Fruit fly (Drosophila melanogaster): ENCODE measurements around the gene Mcm10.

Gene Mcm10

DNA sequence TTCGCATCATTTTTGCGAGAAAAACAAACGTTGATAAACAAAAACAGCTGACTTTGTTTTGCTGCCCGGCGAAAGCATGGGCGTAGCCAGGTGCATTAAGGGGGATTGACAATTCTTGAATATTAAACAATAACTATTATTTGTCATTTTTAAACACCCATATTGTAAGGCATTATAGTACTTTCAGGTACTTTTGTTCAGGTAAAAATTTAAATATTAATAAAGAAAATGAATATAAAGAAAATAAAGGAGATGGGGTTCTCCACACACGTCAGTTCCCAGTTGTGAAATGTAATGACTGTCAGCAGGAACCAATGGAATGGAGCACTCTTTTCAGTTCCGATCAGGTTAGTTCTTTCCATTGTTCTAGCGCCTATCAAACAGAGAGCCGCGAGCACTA, 21.2 kb upstream of the Mcm10 start, which contains the start of the genes Coq3 and Pld3 (continued):
- TF ChIP-seq Hr51 (GFP tag; optimal IDR thresholded peaks at IDR 0.05) (peak; percentile 69 to 82), CG6765 (GFP tag; optimal IDR thresholded peaks at IDR 0.05) (peak; percentile 66), Bteb2 (GFP tag; optimal IDR thresholded peaks at IDR 0.05) (peak; percentile 77), gem (tag; optimal IDR thresholded peaks at IDR 0.05) (peak; percentile 87), Hmx (GFP tag; optimal IDR thresholded peaks at IDR 0.05) (peak; percentile 65), gcm (GFP tag; optimal IDR thresholded peaks at IDR 0.05) (peak; percentile 67), nom (GFP tag; optimal IDR thresholded peaks at IDR 0.05) (peak; percentile 86), ase (GFP tag; IDR thresholded peaks at IDR 0.05) (peak; percentile 76; the same call in 2 of the 3 replicates), z (GFP tag; IDR thresholded peaks at IDR 0.05) (no peak), repo (GFP tag; optimal IDR thresholded peaks at IDR 0.05) (peak; percentile 49), CG10147 (GFP tag; optimal IDR thresholded peaks at IDR 0.05) (peak; percentile 76), crp (GFP tag; optimal IDR thresholded peaks at IDR 0.05) (peak; percentile 41 to 86), CG2199 (GFP tag; IDR thresholded peaks at IDR 0.05) (0 out of 3 replicates have a peak, but pooled peaks have one; percentile 38), CG10274 (GFP tag; optimal IDR thresholded peaks at IDR 0.05) (peak; percentile 37), tgo (GFP tag; IDR thresholded peaks at IDR 0.05) (peak; percentile 79), CG3163 (GFP tag; optimal IDR thresholded peaks at IDR 0.05) (peak; percentile 7), CG17361 (GFP tag; IDR thresholded peaks at IDR 0.05) (peak; percentile 87), bcd (GFP tag; optimal IDR thresholded peaks at IDR 0.05) (peak; percentile 80), Side (GFP tag; optimal IDR thresholded peaks at IDR 0.05) (peak; percentile 55), peb (GFP tag; IDR thresholded peaks at IDR 0.05) (0 out of 2 replicates have a peak, but pooled peaks have one; percentile 13), vvl (GFP tag; IDR thresholded peaks at IDR 0.05) (peak; percentile 94), CG9817 (tag; optimal IDR thresholded peaks at IDR 0.05) (peak; percentile 77), Gug (GFP tag; IDR thresholded peaks at IDR 0.05) (peak; percentile 90), Dfd (GFP tag; optimal IDR thresholded peaks at IDR 0.05) (no peak), nau (GFP tag; optimal IDR thresholded peaks at IDR 0.05) (no peak), D19A (tag; optimal IDR thresholded peaks at IDR 0.05) (peak; percentile 72), org-1 (GFP tag; optimal IDR thresholded peaks at IDR 0.05) (peak; percentile 57), al (GFP tag; IDR thresholded peaks at IDR 0.05) (peak; percentile 61), sc (optimal IDR thresholded peaks at IDR 0.05) (no peak), sc (GFP tag; optimal IDR thresholded peaks at IDR 0.05) (peak; percentile 67), GATAe (GFP tag; conservative IDR thresholded peaks at IDR 0.05) (no peak), pan (optimal IDR thresholded peaks at IDR 0.05) (no peak), pan (GFP tag; optimal IDR thresholded peaks at IDR 0.05 in 1 of 2, IDR thresholded peaks at IDR 0.05 in 1 of 2) (peak in 1 of 2 experiments; percentile 84), oc (tag; optimal IDR thresholded peaks at IDR 0.05) (no peak), ash1 (GFP tag; optimal IDR thresholded peaks at IDR 0.05) (peak; percentile 37), CG8765 (GFP tag; IDR thresholded peaks at IDR 0.05) (peak; percentile 59; the same call in 1 of the 2 replicates), trem (tag; optimal IDR thresholded peaks at IDR 0.05) (peak; percentile 70), Myb (GFP tag; optimal IDR thresholded peaks at IDR 0.05) (peak; percentile 14), Doc3 (GFP tag; IDR thresholded peaks at IDR 0.05; ENCODE audit: partially characterized antibody) (no peak), eve (GFP tag; optimal IDR thresholded peaks at IDR 0.05) (no peak), ac (GFP tag; optimal IDR thresholded peaks at IDR 0.05) (peak; percentile 47), nerfin-2 (GFP tag; IDR thresholded peaks at IDR 0.05; ENCODE audit: partially characterized antibody) (no peak), Ets65A (GFP tag) (peak; percentile 95), Mad (GFP tag; optimal IDR thresholded peaks at IDR 0.05) (peak; percentile 80), Xrp1 (GFP tag; IDR thresholded peaks at IDR 0.05) (peak; percentile 90), Kr (GFP tag; optimal IDR thresholded peaks at IDR 0.05) (no peak), Ada2b (GFP tag; IDR thresholded peaks at IDR 0.05) (peak; percentile 69), fu2 (GFP tag; optimal IDR thresholded peaks at IDR 0.05) (peak; percentile 58), bowl (GFP tag; IDR thresholded peaks at IDR 0.05) (no peak), CG43689 (GFP tag; IDR thresholded peaks at IDR 0.05) (peak; percentile 73), CG13775 (GFP tag; optimal IDR thresholded peaks at IDR 0.05) (peak; percentile 80), unc-4 (GFP tag; IDR thresholded peaks at IDR 0.05; ENCODE audit: partially characterized antibody) (no peak)
